Fruit fly (Drosophila melanogaster) S2 (cell line): Measurements from ENCODE around the gene CG3308.

Experiments
- CG8478 ChIP-seq: fragments of >200 bp; optimal IDR thresholded peaks from 2 replicates; lab custom pipeline; 2018
- CTCF ChIP-seq, 2 experiments: fragments of >200 bp; optimal IDR thresholded peaks; 2 replicates each; lab custom pipeline; 2018

- no peak for TF ChIP-seq CG8478
- no peak for TF ChIP-seq CTCF (optimal IDR thresholded peaks at IDR 0.05; lab: Kevin White, UChicago)
These were observed 12.8 kb downstream of the CG3308 start for dm6 chr3R:21260795-21261194.
